Worm (Caenorhabditis elegans) whole organism, midembryonic: ENCODE data around the gene T28D6.6.

Source experiments
- T22C8.4 ChIP-seq: fragments of 200-800 bp; sonication (Bioruptor generic); IDR thresholded peaks from 2 replicates; pipeline ENCODE4 v1.3.6; 2022; ENCODE audit warnings: missing genetic modification characterization, missing compliant biosample characterization
- cog-1 ChIP-seq: sonication (generic microtip); optimal IDR thresholded peaks from 2 replicates; lab custom pipeline; 2016; ENCODE audit warnings: missing genetic modification characterization, missing compliant biosample characterization
- flt-1 ChIP-seq: fragments of 200-800 bp; sonication (Bioruptor generic); IDR thresholded peaks from 2 replicates; pipeline ENCODE4 v1.3.6; 2022; ENCODE audit warnings: missing genetic modification characterization, missing compliant biosample characterization
- klf-2 ChIP-seq: fragments of 200-800 bp; sonication (Bioruptor generic); conservative IDR thresholded peaks from 2 replicates; pipeline ENCODE4 v1.3.6; 2022; ENCODE audit warnings: missing genetic modification reagents, missing genetic modification characterization, missing compliant biosample characterization
- med-1 ChIP-seq: sonication (generic microtip); optimal IDR thresholded peaks from 2 replicates; lab custom pipeline; 2017; ENCODE audit warnings: missing genetic modification characterization, mild to moderate bottlenecking, missing compliant biosample characterization, antibody characterized with exemption, missing genetic modification reagents; ENCODE audit not compliant: insufficient read depth
- ref-1 ChIP-seq: fragments of 200-800 bp; sonication (Bioruptor generic); conservative IDR thresholded peaks from 2 replicates; pipeline ENCODE4 v1.3.6; 2022; ENCODE audit warnings: missing genetic modification reagents, missing genetic modification characterization, missing compliant biosample characterization
- tab-1 ChIP-seq: fragments of 200-800 bp; sonication (Bioruptor generic); IDR thresholded peaks from 2 replicates; pipeline ENCODE4 v1.3.6; 2022; ENCODE audit warnings: missing genetic modification characterization, missing compliant biosample characterization
- ztf-23 ChIP-seq: fragments of 200-800 bp; sonication (Bioruptor generic); IDR thresholded peaks from 2 replicates; pipeline ENCODE4 v1.3.6; 2022; ENCODE audit warnings: missing genetic modification reagents, missing genetic modification characterization, missing compliant biosample characterization
- ztf-29 ChIP-seq: fragments of 200-800 bp; sonication (Bioruptor generic); IDR thresholded peaks from 2 replicates; pipeline ENCODE4 v1.3.6; 2022; ENCODE audit warnings: missing genetic modification reagents, missing genetic modification characterization, missing compliant biosample characterization

ce11 chrIII:11361394-11361793 is 18.5 kb upstream of the T28D6.6 start:
- TF ChIP-seq flt-1 (GFP tag; lab: Robert Waterston, UW) = no peak
- TF ChIP-seq cog-1 (tag; lab: Kevin White, UChicago) = no peak
- TF ChIP-seq ref-1 (GFP tag; lab: Robert Waterston, UW) = no peak
- no peak for TF ChIP-seq tab-1 (GFP tag; lab: Robert Waterston, UW)
- no peak for TF ChIP-seq klf-2
- TF ChIP-seq ztf-23 (GFP tag; lab: Robert Waterston, UW) = no peak
- TF ChIP-seq ztf-29 = no peak
- TF ChIP-seq T22C8.4 = no peak
- no peak for TF ChIP-seq med-1
